Worm (Caenorhabditis elegans): ENCODE measurements around the gene T04C12.33.

The T04C12.33 gene

DNA sequence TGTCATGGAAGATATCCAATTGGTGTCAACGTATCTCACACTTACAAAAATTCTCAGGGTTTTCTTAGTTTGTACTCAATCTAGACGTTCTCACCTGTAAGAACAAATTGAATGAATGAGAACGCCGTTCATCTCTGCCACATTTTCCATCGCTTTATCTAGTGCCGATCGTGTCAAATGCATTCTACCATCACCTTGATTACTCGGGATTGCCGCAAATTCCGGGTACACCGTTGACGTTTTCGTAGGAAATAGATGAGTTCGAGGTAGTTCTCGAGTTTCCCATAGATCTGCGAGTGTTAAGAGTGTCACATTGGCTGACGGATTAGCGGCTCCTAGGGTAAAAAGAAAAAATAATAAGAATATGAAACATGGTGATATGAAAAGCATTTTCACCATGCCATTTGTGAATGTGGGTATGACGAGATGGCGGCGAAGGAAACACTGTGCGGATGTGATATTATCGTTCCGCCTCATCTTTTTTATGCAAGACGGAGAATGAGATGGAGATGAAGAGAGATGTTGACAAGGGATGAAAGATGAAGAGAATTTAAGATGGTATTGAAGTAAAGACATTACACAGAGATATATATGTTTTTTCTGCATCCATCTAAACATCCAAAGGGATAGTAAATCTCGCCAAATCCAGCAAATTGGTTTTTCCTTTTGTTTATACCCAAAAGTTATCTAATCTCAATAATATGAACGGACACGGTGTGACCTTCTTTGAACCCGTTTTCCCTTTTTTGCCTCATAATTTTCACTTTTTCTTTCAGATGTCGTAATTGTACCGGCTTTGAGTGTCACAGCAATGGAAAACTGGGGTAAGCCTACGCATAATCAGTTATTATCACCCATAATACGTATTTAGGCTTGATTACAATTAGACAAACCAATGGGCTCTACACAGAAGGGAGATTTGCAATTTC is 41.4 kb downstream of the T04C12.33 start, which contains the start of gene lact-8:
Gene lact-8, minus strand, starts transcription at position 445 of the 929 bp plus-strand sequence.
- peak; percentile 90 for TF ChIP-seq elt-1 (tag; optimal IDR thresholded peaks at IDR 0.05; ENCODE audit: borderline replicate concordance, insufficient read depth)
- no peak for TF ChIP-seq elt-3 (tag; optimal IDR thresholded peaks at IDR 0.05)

DNA sequence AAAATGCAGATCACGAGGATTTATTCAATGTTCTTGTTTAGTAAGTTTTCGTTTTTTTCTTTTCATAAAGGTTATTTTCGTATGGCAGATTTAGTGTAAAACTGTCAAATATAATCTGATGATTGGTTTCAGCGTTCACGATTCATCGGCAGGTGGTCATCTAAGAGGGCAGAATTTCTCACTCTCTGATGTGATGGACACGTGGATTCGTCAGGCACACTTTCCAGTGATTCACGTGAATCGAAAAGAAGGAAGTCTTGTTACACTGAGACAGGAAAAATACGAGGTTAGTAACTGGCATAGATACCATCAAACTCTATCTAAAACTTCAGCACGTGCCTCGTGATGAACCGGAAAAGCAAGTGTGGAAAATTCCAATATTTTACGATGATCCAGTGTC is 42.7 kb downstream of the T04C12.33 start:
- TF ChIP-seq flh-1 (GFP tag; optimal IDR thresholded peaks at IDR 0.05) (no peak), drap-1 (GFP tag; optimal IDR thresholded peaks at IDR 0.05) (no peak), bed-3 (GFP tag; optimal IDR thresholded peaks at IDR 0.05) (no peak), cnd-1 (tag; optimal IDR thresholded peaks at IDR 0.05) (no peak), blmp-1 (tag; optimal IDR thresholded peaks at IDR 0.05) (no peak), lin-13 (tag; optimal IDR thresholded peaks at IDR 0.05) (no peak), ceh-83 (GFP tag; optimal IDR thresholded peaks at IDR 0.05) (no peak), nhr-12 (tag; optimal IDR thresholded peaks at IDR 0.05) (no peak)

DNA sequence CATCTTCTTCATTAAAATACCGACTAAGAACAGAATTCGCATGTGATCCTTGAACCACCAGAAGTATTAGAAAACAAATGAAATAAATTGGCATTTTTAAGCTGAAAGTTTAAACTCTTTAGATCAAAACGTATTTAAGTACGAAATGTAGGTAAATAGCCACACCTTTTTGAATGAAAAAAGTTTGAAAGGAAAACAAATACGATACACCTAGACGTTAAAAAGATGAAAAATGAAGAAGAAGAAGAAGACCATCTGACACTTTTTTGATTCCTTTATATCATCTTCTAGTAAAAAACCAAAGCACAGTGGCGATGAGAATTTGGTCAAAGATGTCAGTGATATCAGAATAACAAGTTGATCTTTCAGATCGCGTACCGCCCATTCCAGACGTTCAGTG is 43.9 kb downstream of the T04C12.33 start, which contains the start of gene Y42A5A.3:
Gene Y42A5A.3, minus strand, starts transcription at position 101 of the 400 bp plus-strand sequence.
- no peak for TF ChIP-seq ztf-11 (tag; optimal IDR thresholded peaks at IDR 0.05)
- no peak for TF ChIP-seq elt-3 (tag; optimal IDR thresholded peaks at IDR 0.05)
- TF ChIP-seq bed-3 (GFP tag; optimal IDR thresholded peaks at IDR 0.05): no peak
- TF ChIP-seq elt-1 (tag; optimal IDR thresholded peaks at IDR 0.05; ENCODE audit: borderline replicate concordance, insufficient read depth): no peak
- no peak for TF ChIP-seq mep-1 (tag; optimal IDR thresholded peaks at IDR 0.05)
- no peak for TF ChIP-seq tbx-8 (GFP tag; optimal IDR thresholded peaks at IDR 0.05)
- TF ChIP-seq mls-2 (tag; optimal IDR thresholded peaks at IDR 0.05): no peak
- TF ChIP-seq drap-1 (GFP tag; optimal IDR thresholded peaks at IDR 0.05): no peak
- no peak for TF ChIP-seq flh-1 (GFP tag; optimal IDR thresholded peaks at IDR 0.05)
- no peak for TF ChIP-seq nhr-76 (tag; optimal IDR thresholded peaks at IDR 0.05)
- TF ChIP-seq sem-2 (GFP tag; optimal IDR thresholded peaks at IDR 0.05): no peak
- TF ChIP-seq lin-32 (GFP tag; optimal IDR thresholded peaks at IDR 0.05): no peak
- TF ChIP-seq cnd-1 (tag; optimal IDR thresholded peaks at IDR 0.05): no peak
- no peak for TF ChIP-seq lin-13 (tag; optimal IDR thresholded peaks at IDR 0.05)
- TF ChIP-seq ceh-39 (tag; optimal IDR thresholded peaks at IDR 0.05): no peak

DNA sequence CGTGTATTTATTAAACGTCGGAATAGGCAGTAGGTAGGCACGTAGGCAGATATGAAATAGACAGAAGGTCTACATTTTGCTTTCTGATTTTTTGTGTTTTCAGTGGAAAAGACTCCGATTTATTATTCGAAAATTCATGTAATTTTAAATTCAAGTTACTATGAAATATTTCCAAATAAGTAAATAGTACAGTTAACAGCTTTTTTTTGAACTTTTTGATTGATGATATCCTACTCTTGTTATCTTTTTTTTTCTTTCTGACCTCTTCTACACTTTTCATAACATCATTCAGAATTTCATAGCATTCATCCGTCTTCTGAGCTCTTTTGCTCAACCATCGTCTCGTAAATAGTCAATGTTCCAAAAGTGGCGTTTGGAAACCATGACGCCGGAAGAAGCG is 46.6 kb downstream of the T04C12.33 start, which contains the start of gene cdkl-1:
Gene cdkl-1, plus strand, starts transcription at position 301 of the 400 bp plus-strand sequence.
- TF ChIP-seq nhr-237 (tag; optimal IDR thresholded peaks at IDR 0.05): no peak
- no peak for TF ChIP-seq sptf-1 (tag; optimal IDR thresholded peaks at IDR 0.05)
- TF ChIP-seq blmp-1 (tag; optimal IDR thresholded peaks at IDR 0.05): no peak
- no peak for TF ChIP-seq nhr-28 (tag; optimal IDR thresholded peaks at IDR 0.05)
- TF ChIP-seq nhr-12 (tag; optimal IDR thresholded peaks at IDR 0.05): no peak

Data from whole organism, mixed stage, embryonic.